Fruit fly (Drosophila melanogaster) whole organism, prepupa: ENCODE data around the gene CG42747.

ENCODE experiments used
- CG10669 ChIP-seq: fragments of 200-800 bp; sonication (Bioruptor generic); optimal IDR thresholded peaks from 3 replicates; lab custom pipeline; 2018; ENCODE audit warnings: missing biosample characterization, mild to moderate bottlenecking, missing genetic modification characterization, moderate library complexity
- CG11294 ChIP-seq: fragments of 200-800 bp; sonication (Bioruptor generic); IDR thresholded peaks from 2 replicates; pipeline ENCODE4 v1.3.6; 2022; ENCODE audit warnings: missing biosample characterization, missing genetic modification characterization
- CG11762 ChIP-seq: fragments of 200-800 bp; sonication (Bioruptor generic); optimal IDR thresholded peaks from 3 replicates; lab custom pipeline; 2016; ENCODE audit warnings: missing biosample characterization, missing genetic modification characterization; ENCODE audit not compliant: insufficient read depth
- CG11902 ChIP-seq: fragments of 200-800 bp; sonication (Bioruptor generic); optimal IDR thresholded peaks from 3 replicates; lab custom pipeline; 2016; ENCODE audit warnings: missing biosample characterization, missing genetic modification characterization
- CG15336 ChIP-seq: fragments of 200-800 bp; sonication (Bioruptor generic); IDR thresholded peaks from 2 replicates; pipeline ENCODE4 v1.3.6; 2022; ENCODE audit warnings: missing biosample characterization, missing genetic modification characterization
- CG1621 ChIP-seq: fragments of 200-800 bp; sonication (Bioruptor generic); optimal IDR thresholded peaks from 3 replicates; lab custom pipeline; 2018; ENCODE audit warnings: missing biosample characterization, mild to moderate bottlenecking, missing genetic modification characterization
- CG16779 ChIP-seq: fragments of 200-800 bp; sonication (Bioruptor generic); optimal IDR thresholded peaks from 3 replicates; lab custom pipeline; 2017; ENCODE audit warnings: missing biosample characterization, mild to moderate bottlenecking, missing genetic modification characterization
- CG31627 ChIP-seq: fragments of 200-800 bp; sonication (Bioruptor generic); optimal IDR thresholded peaks from 3 replicates; lab custom pipeline; 2016; ENCODE audit warnings: missing biosample characterization, missing genetic modification characterization
- CG34406 ChIP-seq: fragments of 200-800 bp; sonication (Bioruptor generic); optimal IDR thresholded peaks from 3 replicates; lab custom pipeline; 2016; ENCODE audit warnings: missing biosample characterization, missing genetic modification characterization
- CG3919 ChIP-seq: fragments of 200-800 bp; sonication (Bioruptor generic); optimal IDR thresholded peaks from 3 replicates; lab custom pipeline; 2016; ENCODE audit warnings: missing biosample characterization, missing genetic modification characterization
- CG4318 ChIP-seq: fragments of 200-800 bp; sonication (Bioruptor generic); optimal IDR thresholded peaks from 3 replicates; lab custom pipeline; 2017; ENCODE audit warnings: missing biosample characterization, mild to moderate bottlenecking, missing genetic modification characterization
- CG6276 ChIP-seq: fragments of 200-800 bp; sonication (Bioruptor generic); optimal IDR thresholded peaks from 2 replicates; lab custom pipeline; 2017; ENCODE audit warnings: missing biosample characterization, mild to moderate bottlenecking, missing genetic modification characterization
- CG6792 ChIP-seq: fragments of 200-800 bp; sonication (Bioruptor generic); optimal IDR thresholded peaks from 3 replicates; lab custom pipeline; 2016; ENCODE audit warnings: missing biosample characterization, missing genetic modification characterization
- CG6808 ChIP-seq: fragments of 200-800 bp; sonication (Bioruptor generic); optimal IDR thresholded peaks from 3 replicates; lab custom pipeline; 2017; ENCODE audit warnings: missing biosample characterization, missing genetic modification characterization, mild to moderate bottlenecking, moderate library complexity, missing genetic modification reagents
- CG8119 ChIP-seq: fragments of 200-800 bp; sonication (Bioruptor generic); IDR thresholded peaks from 3 replicates; pipeline ENCODE4 v1.3.6; 2022; ENCODE audit warnings: missing biosample characterization, missing genetic modification characterization
- CG8319 ChIP-seq: fragments of 200-800 bp; sonication (Bioruptor generic); optimal IDR thresholded peaks from 3 replicates; lab custom pipeline; 2016; ENCODE audit warnings: missing biosample characterization, missing genetic modification characterization
- CG8632 ChIP-seq: fragments of 200-800 bp; sonication (Bioruptor generic); optimal IDR thresholded peaks from 3 replicates; lab custom pipeline; 2016; ENCODE audit warnings: missing biosample characterization, missing genetic modification characterization
- CG9139 ChIP-seq: fragments of 200-800 bp; sonication (Bioruptor generic); optimal IDR thresholded peaks from 3 replicates; lab custom pipeline; 2017; ENCODE audit warnings: missing biosample characterization, mild to moderate bottlenecking, missing genetic modification characterization
- Eip75B ChIP-seq: fragments of 200-800 bp; sonication (Bioruptor generic); optimal IDR thresholded peaks from 3 replicates; lab custom pipeline; 2016; ENCODE audit warnings: missing biosample characterization, missing genetic modification characterization
- Eip78C ChIP-seq: fragments of 200-800 bp; sonication (Bioruptor generic); peaks from one replicate; lab custom pipeline; 2016; ENCODE audit warnings: missing biosample characterization, missing genetic modification characterization
- Eip93F ChIP-seq: fragments of 200-800 bp; sonication (Bioruptor generic); optimal IDR thresholded peaks from 2 replicates; lab custom pipeline; 2016; ENCODE audit warnings: missing biosample characterization, mild to moderate bottlenecking, missing genetic modification characterization
- Ets96B ChIP-seq: fragments of 200-800 bp; optimal IDR thresholded peaks from 2 replicates; lab custom pipeline; 2019; ENCODE audit warnings: missing biosample characterization, mild to moderate bottlenecking, missing genetic modification characterization, moderate library complexity
- Gug ChIP-seq: fragments of 200-800 bp; sonication (Bioruptor generic); IDR thresholded peaks from 2 replicates; pipeline ENCODE4 v1.3.6; 2022; ENCODE audit warnings: missing biosample characterization, missing genetic modification characterization
- Hr38 ChIP-seq: sonication (Bioruptor generic); optimal IDR thresholded peaks from 2 replicates; lab custom pipeline; 2016; ENCODE audit warnings: missing biosample characterization, missing genetic modification characterization
- Hr39 ChIP-seq: fragments of 200-800 bp; sonication (Bioruptor generic); optimal IDR thresholded peaks from 2 replicates; lab custom pipeline; 2016; ENCODE audit warnings: missing biosample characterization, missing genetic modification characterization
- Hr4 ChIP-seq: fragments of 200-800 bp; sonication (Bioruptor generic); optimal IDR thresholded peaks from 3 replicates; lab custom pipeline; 2016; ENCODE audit warnings: missing biosample characterization, missing genetic modification characterization
- Lpt ChIP-seq: fragments of 200-800 bp; sonication (Bioruptor generic); optimal IDR thresholded peaks from 3 replicates; lab custom pipeline; 2016; ENCODE audit warnings: missing biosample characterization, missing genetic modification characterization
- Met ChIP-seq: fragments of 200-800 bp; sonication (Bioruptor generic); optimal IDR thresholded peaks from 3 replicates; lab custom pipeline; 2016; ENCODE audit warnings: missing biosample characterization, missing genetic modification characterization
- OdsH ChIP-seq: fragments of 200-800 bp; sonication (Bioruptor generic); optimal IDR thresholded peaks from 3 replicates; lab custom pipeline; 2016; ENCODE audit warnings: missing biosample characterization, missing genetic modification characterization
- Smox ChIP-seq: fragments of 200-800 bp; sonication (Bioruptor generic); optimal IDR thresholded peaks from 3 replicates; lab custom pipeline; 2016; ENCODE audit warnings: missing biosample characterization, missing genetic modification characterization
- Sox102F ChIP-seq: fragments of 200-800 bp; sonication (Bioruptor generic); optimal IDR thresholded peaks from 2 replicates; lab custom pipeline; 2016; ENCODE audit warnings: missing biosample characterization, mild to moderate bottlenecking, missing genetic modification characterization
- Sox14 ChIP-seq: fragments of 200-800 bp; sonication (Bioruptor generic); optimal IDR thresholded peaks from 3 replicates; lab custom pipeline; 2016; ENCODE audit warnings: missing biosample characterization, missing genetic modification characterization
- achi ChIP-seq: fragments of 200-800 bp; sonication (Bioruptor generic); optimal IDR thresholded peaks from 3 replicates; lab custom pipeline; 2016; ENCODE audit warnings: missing biosample characterization, missing genetic modification characterization
- acj6 ChIP-seq: fragments of 200-800 bp; sonication (Bioruptor generic); optimal IDR thresholded peaks from 3 replicates; lab custom pipeline; 2016; ENCODE audit warnings: missing biosample characterization, missing genetic modification characterization
- cyc ChIP-seq: fragments of 200-800 bp; sonication (Bioruptor generic); optimal IDR thresholded peaks from 3 replicates; lab custom pipeline; 2016; ENCODE audit warnings: missing biosample characterization, missing genetic modification characterization
- dac ChIP-seq: fragments of 200-800 bp; sonication (Bioruptor generic); optimal IDR thresholded peaks from 2 replicates; lab custom pipeline; 2017; ENCODE audit warnings: missing biosample characterization, mild to moderate bottlenecking, missing genetic modification characterization
- dsx ChIP-seq: fragments of 200-800 bp; optimal IDR thresholded peaks from 3 replicates; lab custom pipeline; 2019; ENCODE audit warnings: missing biosample characterization, mild to moderate bottlenecking, missing genetic modification characterization, moderate library complexity; ENCODE audit not compliant: poor library complexity, severe bottlenecking
- eg ChIP-seq: fragments of 200-800 bp; sonication (Bioruptor generic); IDR thresholded peaks from 3 replicates; pipeline ENCODE4 v1.3.6; 2022; ENCODE audit warnings: missing biosample characterization, missing genetic modification characterization
- esn ChIP-seq: fragments of 200-800 bp; sonication (Bioruptor generic); optimal IDR thresholded peaks from 2 replicates; lab custom pipeline; 2016; ENCODE audit warnings: missing biosample characterization, mild to moderate bottlenecking, missing genetic modification characterization, moderate library complexity
- fd59A ChIP-seq: fragments of 200-800 bp; sonication (Bioruptor generic); optimal IDR thresholded peaks from 2 replicates; lab custom pipeline; 2017; ENCODE audit warnings: missing biosample characterization, mild to moderate bottlenecking, missing genetic modification characterization, missing genetic modification reagents
- fd85E ChIP-seq: fragments of 200-800 bp; sonication (Bioruptor generic); optimal IDR thresholded peaks from 3 replicates; lab custom pipeline; 2016; ENCODE audit warnings: missing biosample characterization, missing genetic modification characterization
- fkh ChIP-seq: fragments of 200-800 bp; sonication (Bioruptor generic); optimal IDR thresholded peaks from 3 replicates; lab custom pipeline; 2017; ENCODE audit warnings: missing biosample characterization, mild to moderate bottlenecking, missing genetic modification characterization, moderate library complexity
- net ChIP-seq: fragments of 200-800 bp; sonication (Bioruptor generic); optimal IDR thresholded peaks from 3 replicates; lab custom pipeline; 2016; ENCODE audit warnings: missing biosample characterization, missing genetic modification characterization
- pdm3 ChIP-seq: fragments of 200-800 bp; sonication (Bioruptor generic); optimal IDR thresholded peaks from 3 replicates; lab custom pipeline; 2016; ENCODE audit warnings: missing biosample characterization, missing genetic modification characterization
- salr ChIP-seq, 2 experiments: fragments of 200-800 bp; sonication (Bioruptor generic); optimal IDR thresholded peaks; 3 replicates each; lab custom pipeline; 2016 to 2018; ENCODE audit warnings: missing biosample characterization in 2 of 2, missing genetic modification characterization in 2 of 2, mild to moderate bottlenecking in 1 of 2
- spab ChIP-seq: fragments of 200-800 bp; sonication (Bioruptor generic); optimal IDR thresholded peaks from 2 replicates; lab custom pipeline; 2017; ENCODE audit warnings: missing biosample characterization, mild to moderate bottlenecking, missing genetic modification characterization, missing genetic modification reagents
- ss ChIP-seq, 2 experiments: fragments of 200-800 bp; sonication (Bioruptor generic); optimal IDR thresholded peaks; 2 replicates in 1 of 2; 3 replicates in 1 of 2; lab custom pipeline; 2017 to 2018; ENCODE audit warnings: mild to moderate bottlenecking in 2 of 2, missing biosample characterization in 2 of 2, missing genetic modification characterization in 2 of 2, moderate library complexity in 1 of 2
- svp ChIP-seq: fragments of 200-800 bp; sonication (Bioruptor generic); peaks from one replicate; lab custom pipeline; 2016; ENCODE audit warnings: missing biosample characterization, missing genetic modification characterization
- topi ChIP-seq: fragments of 200-800 bp; sonication (Bioruptor generic); optimal IDR thresholded peaks from 3 replicates; lab custom pipeline; 2016; ENCODE audit warnings: missing biosample characterization, missing genetic modification characterization
- vri ChIP-seq: fragments of 200-800 bp; sonication (Bioruptor generic); optimal IDR thresholded peaks from 3 replicates; lab custom pipeline; 2016; ENCODE audit warnings: missing biosample characterization, mild to moderate bottlenecking, missing genetic modification characterization

CG42747 gene

DNA sequence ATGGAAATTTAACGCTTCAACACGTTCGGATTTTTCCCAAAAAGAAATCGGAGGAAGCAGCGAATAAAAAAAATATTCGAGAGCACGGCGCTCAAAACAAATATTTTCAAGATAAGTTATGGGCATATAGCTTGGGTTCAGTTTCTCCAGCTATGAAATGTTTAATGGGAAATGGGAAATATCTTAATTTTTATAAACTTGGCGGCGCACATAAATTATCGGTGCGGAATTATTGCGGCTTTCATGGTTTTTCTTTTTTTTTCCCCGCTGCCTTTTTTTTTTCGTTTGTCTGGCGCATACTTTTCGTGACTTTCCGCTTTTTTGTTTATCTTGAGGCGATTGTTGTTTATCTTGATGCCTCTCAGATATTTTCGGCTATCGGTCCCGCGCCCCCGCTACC is 97.6 kb downstream of the CG42747 start:
- peak; percentile 11 for TF ChIP-seq CG6276 (GFP tag; lab: Kevin White, UChicago)
- TF ChIP-seq fd59A (GFP tag; lab: Kevin White, UChicago), result no peak
- no peak for TF ChIP-seq esn (GFP tag; lab: Kevin White, UChicago)
- TF ChIP-seq CG11294 (GFP tag; lab: Robert Waterston, UW), result no peak
- no peak for TF ChIP-seq svp (GFP tag; lab: Kevin White, UChicago)
- TF ChIP-seq Eip78C (GFP tag; lab: Kevin White, UChicago), result no peak
- TF ChIP-seq Ets96B (tag; lab: Kevin White, UChicago), result no peak
- no peak for TF ChIP-seq CG15336 (GFP tag; lab: Robert Waterston, UW)

dm6 chr3L:6498602-6499001 is 98.2 kb downstream of the CG42747 start:
- TF ChIP-seq Gug (GFP tag; lab: Robert Waterston, UW) (no peak), CG6792 (no peak), Eip78C (GFP tag; lab: Kevin White, UChicago) (peak; percentile 57), vri (GFP tag; lab: Kevin White, UChicago) (no peak), CG15336 (GFP tag; lab: Robert Waterston, UW) (no peak), esn (GFP tag; lab: Kevin White, UChicago) (no peak), CG11762 (GFP tag; lab: Kevin White, UChicago) (no peak), Sox14 (GFP tag; lab: Kevin White, UChicago) (no peak), CG11294 (GFP tag; lab: Robert Waterston, UW) (no peak), Eip93F (GFP tag; lab: Kevin White, UChicago) (no peak), acj6 (GFP tag; lab: Kevin White, UChicago) (no peak), net (GFP tag; lab: Kevin White, UChicago) (no peak), CG31627 (GFP tag; lab: Kevin White, UChicago) (no peak), CG11902 (GFP tag; lab: Kevin White, UChicago) (no peak), eg (GFP tag; lab: Robert Waterston, UW) (no peak), CG8319 (GFP tag; lab: Kevin White, UChicago) (no peak), Sox102F (no peak), ss (GFP tag; optimal IDR thresholded peaks at IDR 0.05; lab: Kevin White, UChicago) (no peak), fd85E (GFP tag; lab: Kevin White, UChicago) (no peak), fkh (GFP tag; lab: Kevin White, UChicago) (no peak), pdm3 (GFP tag; lab: Kevin White, UChicago) (peak; percentile 12), OdsH (GFP tag; lab: Kevin White, UChicago) (peak; percentile 1), CG16779 (tag; lab: Kevin White, UChicago) (no peak), salr (GFP tag; optimal IDR thresholded peaks at IDR 0.05; lab: Kevin White, UChicago) (no peak), CG1621 (no peak), topi (GFP tag; lab: Kevin White, UChicago) (no peak), CG9139 (no peak), Eip75B (GFP tag; lab: Kevin White, UChicago) (no peak), dsx (GFP tag; lab: Kevin White, UChicago) (no peak), Hr38 (no peak), Lpt (GFP tag; lab: Kevin White, UChicago) (no peak), svp (GFP tag; lab: Kevin White, UChicago) (no peak), Met (GFP tag; lab: Kevin White, UChicago) (no peak), spab (GFP tag; lab: Kevin White, UChicago) (no peak), CG8119 (GFP tag; lab: Robert Waterston, UW) (no peak), Hr4 (GFP tag; lab: Kevin White, UChicago) (peak; percentile 4), cyc (no peak), Smox (GFP tag; lab: Kevin White, UChicago) (no peak), Hr39 (GFP tag; lab: Kevin White, UChicago) (no peak), CG6808 (GFP tag; lab: Kevin White, UChicago) (no peak), CG6276 (GFP tag; lab: Kevin White, UChicago) (no peak), fd59A (GFP tag; lab: Kevin White, UChicago) (no peak), CG8632 (no peak), achi (GFP tag; lab: Kevin White, UChicago) (no peak), CG34406 (GFP tag; lab: Kevin White, UChicago) (no peak), dac (GFP tag; lab: Kevin White, UChicago) (no peak), Ets96B (tag; lab: Kevin White, UChicago) (peak; percentile 11), CG4318 (GFP tag; lab: Kevin White, UChicago) (no peak), CG3919 (GFP tag; lab: Kevin White, UChicago) (peak; percentile 9), CG10669 (no peak)
